Worm (Caenorhabditis elegans) whole organism, L1 larva: ENCODE data around the gene del-8.

Experiments used
- C16A3.4 ChIP-seq: fragments of 150-350 bp; optimal IDR thresholded peaks from 2 replicates; lab custom pipeline; 2014; ENCODE audit warnings: missing biosample characterization, missing genetic modification characterization
- aly-2 ChIP-seq: fragments of 150-350 bp; optimal IDR thresholded peaks from 2 replicates; lab custom pipeline; 2014; ENCODE audit warnings: missing biosample characterization, missing genetic modification characterization
- blmp-1 ChIP-seq: fragments of 150-350 bp; optimal IDR thresholded peaks from 2 replicates; lab custom pipeline; 2014; ENCODE audit warnings: missing biosample characterization, missing genetic modification characterization
- ceh-8 ChIP-seq: fragments of 200-800 bp; sonication (Bioruptor generic); optimal IDR thresholded peaks from 2 replicates; lab custom pipeline; 2018; ENCODE audit warnings: mild to moderate bottlenecking, missing genetic modification characterization, moderate library complexity, missing compliant biosample characterization
- ceh-82 ChIP-seq, 3 experiments: fragments of 150-350 bp in 1 of 3; sonication (generic microtip) in 2 of 3; optimal IDR thresholded peaks; 2 replicates each; lab custom pipeline; 2014 to 2017; ENCODE audit warnings: missing biosample characterization in 3 of 3, missing genetic modification characterization in 3 of 3
- ceh-88 ChIP-seq: fragments of 200-800 bp; sonication (Bioruptor generic); IDR thresholded peaks from 2 replicates; pipeline ENCODE4 v1.3.6; 2022; ENCODE audit warnings: missing genetic modification characterization, missing compliant biosample characterization
- ceh-90 ChIP-seq: sonication (generic microtip); optimal IDR thresholded peaks from 2 replicates; lab custom pipeline; 2016; ENCODE audit warnings: missing genetic modification characterization, missing compliant biosample characterization
- dpl-1 ChIP-seq, 3 experiments: fragments of 150-350 bp in 2 of 3; sonication (generic microtip) in 1 of 3; optimal IDR thresholded peaks; 2 replicates each; lab custom pipeline; 2014 to 2017; ENCODE audit warnings: missing biosample characterization in 3 of 3, missing genetic modification characterization in 3 of 3, missing genetic modification reagents in 3 of 3
- efl-1 ChIP-seq, 4 experiments: fragments of 150-350 bp; optimal IDR thresholded peaks in 3 of 4; peaks in 1 of 4; 1 replicate in 1 of 4; 2 replicates in 3 of 4; lab custom pipeline; 2014; ENCODE audit warnings: missing biosample characterization in 2 of 4, missing genetic modification characterization in 2 of 4, missing genetic modification reagents in 2 of 4
- egl-13 ChIP-seq: sonication (generic microtip); optimal IDR thresholded peaks from 2 replicates; lab custom pipeline; 2016; ENCODE audit warnings: missing genotype, missing genetic modification reagents, missing genetic modification characterization, missing compliant biosample characterization
- egl-27 ChIP-seq, 2 experiments: fragments of 150-350 bp in 1 of 2; sonication (generic microtip); optimal IDR thresholded peaks; 3 replicates each; lab custom pipeline; 2017 to 2018; ENCODE audit warnings: missing biosample characterization in 2 of 2, missing genetic modification characterization in 2 of 2, missing genetic modification reagents in 2 of 2
- elt-2 ChIP-seq: sonication (generic microtip); optimal IDR thresholded peaks from 2 replicates; lab custom pipeline; 2016; ENCODE audit warnings: missing genetic modification characterization, mild to moderate bottlenecking, inconsistent platforms, missing compliant biosample characterization, missing genetic modification reagents
- ets-5 ChIP-seq: fragments of 200-800 bp; sonication (Bioruptor generic); IDR thresholded peaks from 2 replicates; pipeline ENCODE4 v1.3.6; 2022; ENCODE audit warnings: missing genetic modification characterization, missing compliant biosample characterization
- fkh-10 ChIP-seq: sonication (generic microtip); optimal IDR thresholded peaks from 2 replicates; lab custom pipeline; 2017; ENCODE audit warnings: missing biosample characterization, missing genetic modification reagents, missing genetic modification characterization
- fkh-4 ChIP-seq: sonication (generic microtip); optimal IDR thresholded peaks from 2 replicates; lab custom pipeline; 2016; ENCODE audit warnings: missing compliant biosample characterization, missing genetic modification characterization, borderline replicate concordance
- fkh-8 ChIP-seq: sonication (generic microtip); optimal IDR thresholded peaks from 2 replicates; lab custom pipeline; 2016; ENCODE audit warnings: mild to moderate bottlenecking, missing genetic modification characterization, missing compliant biosample characterization
- fos-1 ChIP-seq: fragments of 150-350 bp; optimal IDR thresholded peaks from 2 replicates; lab custom pipeline; 2014; ENCODE audit warnings: missing biosample characterization, missing genetic modification characterization
- hlh-17 ChIP-seq: fragments of 200-800 bp; sonication (Bioruptor generic); optimal IDR thresholded peaks from 2 replicates; lab custom pipeline; 2018; ENCODE audit warnings: missing genetic modification characterization, mild to moderate bottlenecking, missing compliant biosample characterization, moderate library complexity, borderline replicate concordance
- isw-1 ChIP-seq: fragments of 200-800 bp; sonication (Bioruptor generic); IDR thresholded peaks from 2 replicates; pipeline ENCODE4 v1.3.6; 2022; ENCODE audit warnings: missing genetic modification characterization, missing compliant biosample characterization
- jun-1 ChIP-seq: fragments of 150-350 bp; optimal IDR thresholded peaks from 2 replicates; lab custom pipeline; 2014; ENCODE audit warnings: missing biosample characterization, missing genetic modification reagents, missing genetic modification characterization
- lin-13 ChIP-seq: fragments of 150-350 bp; optimal IDR thresholded peaks from 2 replicates; lab custom pipeline; 2014; ENCODE audit warnings: missing biosample characterization, missing genetic modification reagents, missing genetic modification characterization
- lin-14 ChIP-seq: fragments of 200-800 bp; sonication (Bioruptor generic); optimal IDR thresholded peaks from 2 replicates; lab custom pipeline; 2018; ENCODE audit warnings: mild to moderate bottlenecking, missing genetic modification characterization, moderate library complexity, missing compliant biosample characterization
- lin-15B ChIP-seq: fragments of 150-350 bp; sonication (generic microtip); optimal IDR thresholded peaks from 3 replicates; lab custom pipeline; 2014; ENCODE audit warnings: missing biosample characterization, missing genetic modification characterization
- lsy-2 ChIP-seq, 2 experiments: fragments of 150-350 bp; optimal IDR thresholded peaks; 2 replicates each; lab custom pipeline; 2014; ENCODE audit warnings: missing biosample characterization in 2 of 2, missing genetic modification characterization in 2 of 2
- mep-1 ChIP-seq: fragments of 150-350 bp; optimal IDR thresholded peaks from 2 replicates; lab custom pipeline; 2014; ENCODE audit warnings: missing biosample characterization, missing genetic modification characterization
- nhr-11 ChIP-seq: fragments of 150-350 bp; optimal IDR thresholded peaks from 2 replicates; lab custom pipeline; 2014; ENCODE audit warnings: missing biosample characterization, missing genetic modification characterization
- nhr-12 ChIP-seq: sonication (generic microtip); optimal IDR thresholded peaks from 2 replicates; lab custom pipeline; 2017; ENCODE audit warnings: missing biosample characterization, missing genetic modification characterization
- nhr-20 ChIP-seq: sonication (generic microtip); optimal IDR thresholded peaks from 2 replicates; lab custom pipeline; 2016; ENCODE audit warnings: mild to moderate bottlenecking, missing genetic modification characterization, missing compliant biosample characterization
- nhr-28 ChIP-seq: fragments of 150-350 bp; optimal IDR thresholded peaks from 2 replicates; lab custom pipeline; 2014; ENCODE audit warnings: missing biosample characterization, missing genetic modification characterization
- nhr-71 ChIP-seq: sonication (generic microtip); optimal IDR thresholded peaks from 2 replicates; lab custom pipeline; 2016; ENCODE audit warnings: mild to moderate bottlenecking, missing genetic modification characterization, moderate library complexity, missing compliant biosample characterization
- nhr-77 ChIP-seq: fragments of 150-350 bp; optimal IDR thresholded peaks from 2 replicates; lab custom pipeline; 2014; ENCODE audit warnings: missing biosample characterization, missing genetic modification characterization
- nhr-84 ChIP-seq: sonication (generic microtip); optimal IDR thresholded peaks from 2 replicates; lab custom pipeline; 2017; ENCODE audit warnings: missing biosample characterization, missing genetic modification characterization
- nhr-85 ChIP-seq: sonication (generic microtip); peaks from one replicate; lab custom pipeline; 2016; ENCODE audit warnings: missing genetic modification characterization, inconsistent platforms, missing compliant biosample characterization
- nhr-90 ChIP-seq: sonication (generic microtip); optimal IDR thresholded peaks from 2 replicates; lab custom pipeline; 2016; ENCODE audit warnings: mild to moderate bottlenecking, missing genetic modification characterization, missing compliant biosample characterization; ENCODE audit not compliant: poor library complexity
- pag-3 ChIP-seq: sonication (generic microtip); optimal IDR thresholded peaks from 2 replicates; lab custom pipeline; 2017; ENCODE audit warnings: missing genetic modification characterization, mild to moderate bottlenecking, missing compliant biosample characterization, antibody characterized with exemption, borderline replicate concordance; ENCODE audit not compliant: insufficient read depth
- rnt-1 ChIP-seq: sonication (generic microtip); optimal IDR thresholded peaks from 2 replicates; lab custom pipeline; 2016; ENCODE audit warnings: mild to moderate bottlenecking, missing genetic modification characterization, moderate library complexity, missing compliant biosample characterization
- snpc-4 ChIP-seq: fragments of 150-350 bp; optimal IDR thresholded peaks from 2 replicates; lab custom pipeline; 2014; ENCODE audit warnings: missing biosample characterization, missing genetic modification characterization
- sup-37 ChIP-seq: fragments of 200-800 bp; sonication (Bioruptor generic); optimal IDR thresholded peaks from 2 replicates; lab custom pipeline; 2018; ENCODE audit warnings: mild to moderate bottlenecking, missing genetic modification characterization, missing compliant biosample characterization
- swsn-7 ChIP-seq: sonication (generic microtip); optimal IDR thresholded peaks from 2 replicates; lab custom pipeline; 2016; ENCODE audit warnings: missing genetic modification characterization, missing compliant biosample characterization
- tbx-2 ChIP-seq: sonication (generic microtip); optimal IDR thresholded peaks from 2 replicates; lab custom pipeline; 2016; ENCODE audit warnings: missing genetic modification characterization, missing compliant biosample characterization
- tlp-1 ChIP-seq: fragments of 150-350 bp; optimal IDR thresholded peaks from 2 replicates; lab custom pipeline; 2014; ENCODE audit warnings: missing biosample characterization, missing genetic modification characterization
- unc-30 ChIP-seq: sonication (generic microtip); optimal IDR thresholded peaks from 2 replicates; lab custom pipeline; 2017; ENCODE audit warnings: missing biosample characterization, missing genetic modification characterization
- unc-62 ChIP-seq: fragments of 150-350 bp; optimal IDR thresholded peaks from 2 replicates; lab custom pipeline; 2014; ENCODE audit warnings: missing biosample characterization, missing genetic modification reagents, missing genetic modification characterization
- unc-98 ChIP-seq: fragments of 200-800 bp; sonication (Bioruptor generic); IDR thresholded peaks from 2 replicates; pipeline ENCODE4 v1.3.6; 2022; ENCODE audit warnings: missing genetic modification characterization, missing compliant biosample characterization
- zag-1 ChIP-seq: fragments of 150-350 bp; optimal IDR thresholded peaks from 2 replicates; lab custom pipeline; 2014; ENCODE audit warnings: missing biosample characterization, missing genetic modification characterization
- ztf-4 ChIP-seq: fragments of 150-350 bp; optimal IDR thresholded peaks from 2 replicates; lab custom pipeline; 2014; ENCODE audit warnings: missing biosample characterization, missing genetic modification characterization

The del-8 gene

ce11 chrX:9553095-9553494 is 36.1 kb upstream of the del-8 start (continued):
- TF ChIP-seq efl-1 (optimal IDR thresholded peaks at IDR 0.05; lab: Kevin White, UChicago) (no peak), efl-1 (GFP tag; optimal IDR thresholded peaks at IDR 0.05 in 1 of 2; lab: Kevin White, UChicago) (peak in 1 of 2 experiments; percentile 2), lsy-2 (tag; optimal IDR thresholded peaks at IDR 0.05; lab: Kevin White, UChicago) (peak in 1 of 2 experiments; percentile 29), nhr-20 (tag; lab: Kevin White, UChicago) (peak; percentile 52)

- TF ChIP-seq nhr-77 (tag; lab: Kevin White, UChicago) = no peak
- TF ChIP-seq nhr-84 (tag; lab: Kevin White, UChicago) = no peak
- TF ChIP-seq tbx-2 (tag; lab: Kevin White, UChicago) = no peak
- no peak for TF ChIP-seq efl-1 (optimal IDR thresholded peaks at IDR 0.05; lab: Kevin White, UChicago)
- TF ChIP-seq efl-1 (GFP tag; optimal IDR thresholded peaks at IDR 0.05 in 1 of 2; lab: Kevin White, UChicago) = peak in 1 of 2 experiments; percentile 9
- peak; percentile 57 for TF ChIP-seq blmp-1
These were observed 34.0 kb upstream of the del-8 start for ce11 chrX:9555238-9555637.

DNA sequence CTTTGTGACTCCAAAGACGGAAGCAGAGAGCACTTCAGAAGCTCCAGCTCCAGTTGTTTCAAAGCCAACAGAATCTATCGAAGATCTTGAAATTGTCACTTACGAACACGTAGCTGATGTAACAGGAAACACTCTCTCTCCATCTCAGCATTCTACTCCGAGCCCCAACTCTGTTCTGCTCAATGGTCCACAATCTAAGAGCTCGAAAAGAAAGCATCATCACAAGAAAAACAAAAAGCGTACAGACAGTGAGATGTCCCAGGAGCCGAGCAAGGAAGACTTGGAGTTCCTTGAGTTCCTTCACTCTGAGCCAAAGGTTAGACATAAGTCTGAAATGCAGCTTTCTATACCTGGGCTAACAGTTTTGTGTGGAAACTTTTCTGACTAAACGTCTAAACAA is 33.2 kb upstream of the del-8 start:
- no peak for TF ChIP-seq efl-1 (optimal IDR thresholded peaks at IDR 0.05; lab: Kevin White, UChicago)
- peak in 1 of 2 experiments; percentile 73 for TF ChIP-seq efl-1 (GFP tag; optimal IDR thresholded peaks at IDR 0.05 in 1 of 2; lab: Kevin White, UChicago)
- peak; percentile 51 for TF ChIP-seq nhr-85 (tag; lab: Kevin White, UChicago)
- no peak for TF ChIP-seq egl-27 (tag; optimal IDR thresholded peaks at IDR 0.05; lab: Kevin White, UChicago)

ce11 chrX:9560931-9561330 is 28.3 kb upstream of the del-8 start:
- TF ChIP-seq hlh-17 (no peak), ztf-4 (no peak), aly-2 (tag; lab: Kevin White, UChicago) (no peak), tbx-2 (tag; lab: Kevin White, UChicago) (no peak), swsn-7 (peak; percentile 26), jun-1 (tag; lab: Kevin White, UChicago) (no peak), fos-1 (tag; lab: Kevin White, UChicago) (no peak), ceh-88 (GFP tag; lab: Robert Waterston, UW) (no peak), fkh-8 (tag; lab: Kevin White, UChicago) (no peak), ceh-82 (tag; optimal IDR thresholded peaks at IDR 0.05; lab: Kevin White, UChicago) (no peak), elt-2 (tag; lab: Kevin White, UChicago) (peak; percentile 27), unc-62 (GFP tag; lab: Kevin White, UChicago) (no peak), egl-13 (tag; lab: Kevin White, UChicago) (no peak), ets-5 (GFP tag; lab: Robert Waterston, UW) (no peak), dpl-1 (GFP tag; optimal IDR thresholded peaks at IDR 0.05; lab: Kevin White, UChicago) (no peak), pag-3 (tag; lab: Kevin White, UChicago) (no peak), unc-98 (GFP tag; lab: Robert Waterston, UW) (no peak), blmp-1 (no peak), ceh-90 (tag; lab: Kevin White, UChicago) (no peak), nhr-71 (peak; percentile 62), rnt-1 (tag; lab: Kevin White, UChicago) (peak; percentile 56), nhr-90 (tag; lab: Kevin White, UChicago) (peak; percentile 52), unc-30 (tag; lab: Kevin White, UChicago) (no peak), sup-37 (GFP tag; lab: Kevin White, UChicago) (no peak), lsy-2 (tag; optimal IDR thresholded peaks at IDR 0.05; lab: Kevin White, UChicago) (no peak), lin-13 (no peak), lin-14 (GFP tag; lab: Kevin White, UChicago) (peak; percentile 7), C16A3.4 (tag; lab: Kevin White, UChicago) (no peak), nhr-12 (tag; lab: Kevin White, UChicago) (no peak), fkh-10 (GFP tag; lab: Kevin White, UChicago) (no peak), lin-15B (tag; lab: Kevin White, UChicago) (no peak), fkh-4 (tag; lab: Kevin White, UChicago) (no peak), zag-1 (no peak), nhr-11 (tag; lab: Kevin White, UChicago) (no peak), snpc-4 (tag; lab: Kevin White, UChicago) (no peak), ceh-8 (GFP tag; lab: Kevin White, UChicago) (no peak), isw-1 (GFP tag; lab: Robert Waterston, UW) (no peak), mep-1 (tag; lab: Kevin White, UChicago) (peak; percentile 22), tlp-1 (no peak), nhr-28 (tag; lab: Kevin White, UChicago) (no peak), nhr-85 (tag; lab: Kevin White, UChicago) (no peak)
